Fruit fly (Drosophila melanogaster) whole organism, embryonic: ENCODE data around the gene Prx2.

Experiments
- ATbp ChIP-seq: fragments of 200-800 bp; sonication (Bioruptor generic); optimal IDR thresholded peaks from 2 replicates; lab custom pipeline; 2017; ENCODE audit warnings: missing biosample characterization, mild to moderate bottlenecking, missing genetic modification characterization, missing genetic modification reagents
- CG10366 ChIP-seq: fragments of 200-800 bp; sonication (Bioruptor generic); IDR thresholded peaks from 2 replicates; pipeline ENCODE4 v1.3.6; 2022; ENCODE audit warnings: missing biosample characterization, missing genetic modification characterization
- CG11085 ChIP-seq: fragments of 200-800 bp; sonication (Bioruptor generic); IDR thresholded peaks from 2 replicates; pipeline ENCODE4 v1.3.6; 2022; ENCODE audit warnings: missing biosample characterization, missing genetic modification characterization
- CG11398 ChIP-seq: fragments of 200-800 bp; sonication (Bioruptor generic); optimal IDR thresholded peaks from 2 replicates; lab custom pipeline; 2016; ENCODE audit warnings: missing biosample characterization, missing genetic modification characterization
- CG12659 ChIP-seq: fragments of 200-800 bp; sonication (Bioruptor generic); optimal IDR thresholded peaks from 3 replicates; lab custom pipeline; 2017; ENCODE audit warnings: mild to moderate bottlenecking, missing biosample characterization, missing genetic modification reagents, missing genetic modification characterization
- CG12769 ChIP-seq: fragments of 200-800 bp; sonication (Bioruptor generic); optimal IDR thresholded peaks from 2 replicates; lab custom pipeline; 2019; ENCODE audit warnings: missing biosample characterization, mild to moderate bottlenecking, missing genetic modification characterization, moderate library complexity
- CG14965 ChIP-seq: fragments of 200-800 bp; sonication (Bioruptor generic); optimal IDR thresholded peaks from 2 replicates; lab custom pipeline; 2016; ENCODE audit warnings: missing biosample characterization, missing genetic modification characterization, borderline replicate concordance
- CG15073 ChIP-seq: fragments of 200-800 bp; sonication (Bioruptor generic); optimal IDR thresholded peaks from 2 replicates; lab custom pipeline; 2016; ENCODE audit warnings: missing biosample characterization, missing genetic modification characterization
- CG17361 ChIP-seq: fragments of 200-800 bp; sonication (Bioruptor generic); IDR thresholded peaks from 3 replicates; pipeline ENCODE4 v1.3.6; 2022; ENCODE audit warnings: missing biosample characterization, missing genetic modification characterization
- CG30020 ChIP-seq: fragments of 200-800 bp; optimal IDR thresholded peaks from 2 replicates; lab custom pipeline; 2019; ENCODE audit warnings: missing biosample characterization, mild to moderate bottlenecking, missing genetic modification characterization, moderate library complexity
- CG30431 ChIP-seq: fragments of 200-800 bp; sonication (Bioruptor generic); optimal IDR thresholded peaks from 2 replicates; lab custom pipeline; 2017; ENCODE audit warnings: missing biosample characterization, missing genetic modification characterization
- CG3281 ChIP-seq: fragments of 200-800 bp; sonication (Bioruptor generic); optimal IDR thresholded peaks from 3 replicates; lab custom pipeline; 2017; ENCODE audit warnings: missing biosample characterization, mild to moderate bottlenecking, missing genetic modification characterization
- CG33213 ChIP-seq: fragments of 200-800 bp; sonication (Bioruptor generic); optimal IDR thresholded peaks from 3 replicates; lab custom pipeline; 2016; ENCODE audit warnings: missing biosample characterization, missing genetic modification characterization
- CG34376 ChIP-seq: fragments of 200-800 bp; sonication (Bioruptor generic); optimal IDR thresholded peaks from 2 replicates; lab custom pipeline; 2018; ENCODE audit warnings: missing biosample characterization, mild to moderate bottlenecking, missing genetic modification characterization
- CG5953 ChIP-seq: fragments of 200-800 bp; sonication (Bioruptor generic); IDR thresholded peaks from 2 replicates; pipeline ENCODE4 v1.3.6; 2022; ENCODE audit warnings: missing biosample characterization, missing genetic modification characterization
- CG7987 ChIP-seq: fragments of 200-800 bp; sonication (Bioruptor generic); optimal IDR thresholded peaks from 2 replicates; lab custom pipeline; 2018; ENCODE audit warnings: missing biosample characterization, mild to moderate bottlenecking, missing genetic modification characterization, moderate library complexity
- CoRest ChIP-seq: fragments of 200-800 bp; sonication (Bioruptor generic); optimal IDR thresholded peaks from 3 replicates; lab custom pipeline; 2018; ENCODE audit warnings: missing biosample characterization, mild to moderate bottlenecking, missing genetic modification characterization, moderate library complexity
- D19B ChIP-seq: fragments of 200-800 bp; sonication (Bioruptor generic); optimal IDR thresholded peaks from 2 replicates; lab custom pipeline; 2017; ENCODE audit warnings: missing biosample characterization, mild to moderate bottlenecking, missing genetic modification characterization
- Dbx ChIP-seq: fragments of 200-800 bp; sonication (Bioruptor generic); IDR thresholded peaks from 3 replicates; pipeline ENCODE4 v1.3.6; 2022; ENCODE audit warnings: missing biosample characterization, missing genetic modification characterization
- GATAe ChIP-seq: fragments of 200-800 bp; sonication (Bioruptor generic); conservative IDR thresholded peaks from 2 replicates; pipeline ENCODE4 v1.3.6; 2022; ENCODE audit warnings: missing biosample characterization, missing genetic modification characterization
- Kr ChIP-seq: fragments of 200-800 bp; sonication (Bioruptor generic); optimal IDR thresholded peaks from 2 replicates; lab custom pipeline; 2017; ENCODE audit warnings: missing biosample characterization, mild to moderate bottlenecking, missing genetic modification characterization
- NC2α ChIP-seq: fragments of 200-800 bp; sonication (Bioruptor generic); optimal IDR thresholded peaks from 2 replicates; lab custom pipeline; 2016; ENCODE audit warnings: missing biosample characterization, missing genetic modification characterization
- Nf-YC ChIP-seq: fragments of 200-800 bp; optimal IDR thresholded peaks from 3 replicates; lab custom pipeline; 2019; ENCODE audit warnings: missing biosample characterization, mild to moderate bottlenecking, missing genetic modification characterization, moderate library complexity
- Pdp1 ChIP-seq, 2 experiments: fragments of 200-800 bp; sonication (Bioruptor generic); optimal IDR thresholded peaks; 3 replicates each; lab custom pipeline; 2016; ENCODE audit warnings: missing biosample characterization in 2 of 2, missing genetic modification characterization in 2 of 2, mild to moderate bottlenecking in 1 of 2, moderate library complexity in 1 of 2
- bowl ChIP-seq: fragments of 200-800 bp; sonication (Bioruptor generic); IDR thresholded peaks from 2 replicates; pipeline ENCODE4 v1.3.6; 2022; ENCODE audit warnings: missing biosample characterization, missing genetic modification characterization
- br ChIP-seq: fragments of >200 bp; optimal IDR thresholded peaks from 2 replicates; lab custom pipeline; 2017
- chinmo ChIP-seq: fragments of 200-800 bp; sonication (Bioruptor generic); IDR thresholded peaks from 4 replicates; pipeline ENCODE4 v1.3.6; 2022; ENCODE audit warnings: missing biosample characterization, missing genetic modification characterization; ENCODE audit not compliant: partially characterized antibody
- chm ChIP-seq: fragments of 200-800 bp; sonication (Bioruptor generic); IDR thresholded peaks from 2 replicates; pipeline ENCODE4 v1.3.6; 2022; ENCODE audit warnings: missing biosample characterization, missing genetic modification characterization
- ci ChIP-seq: fragments of 200-800 bp; sonication (Bioruptor generic); IDR thresholded peaks from 3 replicates; pipeline ENCODE4 v1.3.6; 2022; ENCODE audit warnings: missing biosample characterization, missing genetic modification characterization
- crol ChIP-seq: fragments of 200-800 bp; sonication (Bioruptor generic); IDR thresholded peaks from 2 replicates; pipeline ENCODE4 v1.3.6; 2022; ENCODE audit warnings: missing biosample characterization, missing genetic modification characterization
- dm ChIP-seq: fragments of 200-800 bp; sonication (Bioruptor generic); optimal IDR thresholded peaks from 3 replicates; lab custom pipeline; 2016; ENCODE audit warnings: missing biosample characterization, missing genetic modification characterization
- fru ChIP-seq: fragments of >200 bp; optimal IDR thresholded peaks from 2 replicates; lab custom pipeline; 2017
- fu2 ChIP-seq: fragments of 200-800 bp; sonication (Bioruptor generic); optimal IDR thresholded peaks from 2 replicates; lab custom pipeline; 2016; ENCODE audit warnings: missing biosample characterization, missing genetic modification characterization
- gcm2 ChIP-seq: fragments of 200-800 bp; sonication (Bioruptor generic); optimal IDR thresholded peaks from 2 replicates; lab custom pipeline; 2016; ENCODE audit warnings: missing biosample characterization, missing genetic modification characterization
- gem ChIP-seq: fragments of 200-800 bp; sonication (Bioruptor generic); optimal IDR thresholded peaks from 2 replicates; lab custom pipeline; 2019; ENCODE audit warnings: missing biosample characterization, mild to moderate bottlenecking, missing genetic modification characterization, moderate library complexity
- grn ChIP-seq: fragments of 200-800 bp; sonication (Bioruptor generic); optimal IDR thresholded peaks from 3 replicates; lab custom pipeline; 2017; ENCODE audit warnings: missing biosample characterization, missing genetic modification characterization
- ind ChIP-seq: fragments of 200-800 bp; sonication (Bioruptor generic); optimal IDR thresholded peaks from 3 replicates; lab custom pipeline; 2016; ENCODE audit warnings: missing biosample characterization, missing genetic modification characterization
- ken ChIP-seq: fragments of 200-800 bp; sonication (Bioruptor generic); IDR thresholded peaks from 3 replicates; pipeline ENCODE4 v1.3.6; 2022; ENCODE audit warnings: missing biosample characterization, missing genetic modification characterization
- lbe ChIP-seq: fragments of 200-800 bp; sonication (Bioruptor generic); optimal IDR thresholded peaks from 2 replicates; lab custom pipeline; 2016; ENCODE audit warnings: missing biosample characterization, mild to moderate bottlenecking, missing genetic modification characterization
- nerfin-1 ChIP-seq: fragments of 200-800 bp; sonication (Bioruptor generic); optimal IDR thresholded peaks from 3 replicates; lab custom pipeline; 2019; ENCODE audit warnings: missing biosample characterization, mild to moderate bottlenecking, missing genetic modification characterization, moderate library complexity
- nom ChIP-seq: fragments of 200-800 bp; sonication (Bioruptor generic); optimal IDR thresholded peaks from 2 replicates; lab custom pipeline; 2017; ENCODE audit warnings: missing biosample characterization, missing genetic modification characterization, mild to moderate bottlenecking, moderate library complexity, missing genetic modification reagents
- oc ChIP-seq: fragments of 200-800 bp; sonication (Bioruptor generic); optimal IDR thresholded peaks from 2 replicates; lab custom pipeline; 2018; ENCODE audit warnings: missing biosample characterization, mild to moderate bottlenecking, missing genetic modification characterization, moderate library complexity
- prd ChIP-seq, 3 experiments: fragments of >200 bp in 2 of 3; fragments of 200-800 bp in 1 of 3; sonication (Bioruptor generic) in 1 of 3; optimal IDR thresholded peaks in 2 of 3; IDR thresholded peaks in 1 of 3; 2 replicates in 2 of 3; 3 replicates in 1 of 3; pipeline versions ENCODE4 v1.3.6 to Lab custom; 2017 to 2022; ENCODE audit warnings: missing biosample characterization in 1 of 3, missing genetic modification characterization in 1 of 3
- row ChIP-seq: fragments of 200-800 bp; sonication (Bioruptor generic); IDR thresholded peaks from 3 replicates; pipeline ENCODE4 v1.3.6; 2022; ENCODE audit warnings: missing biosample characterization, missing genetic modification characterization
- sisA ChIP-seq: fragments of 200-800 bp; sonication (Bioruptor generic); IDR thresholded peaks from 2 replicates; pipeline ENCODE4 v1.3.6; 2022; ENCODE audit warnings: missing biosample characterization, missing genetic modification characterization
- sug ChIP-seq: fragments of 200-800 bp; optimal IDR thresholded peaks from 2 replicates; lab custom pipeline; 2019; ENCODE audit warnings: missing biosample characterization, mild to moderate bottlenecking, missing genetic modification characterization, moderate library complexity
- trh ChIP-seq: fragments of 200-800 bp; sonication (Bioruptor generic); optimal IDR thresholded peaks from 2 replicates; lab custom pipeline; 2016; ENCODE audit warnings: missing biosample characterization, missing genetic modification characterization
- z ChIP-seq: fragments of 200-800 bp; sonication (Bioruptor generic); IDR thresholded peaks from 3 replicates; pipeline ENCODE4 v1.3.6; 2022; ENCODE audit warnings: missing biosample characterization, missing genetic modification characterization

Gene Prx2

DNA sequence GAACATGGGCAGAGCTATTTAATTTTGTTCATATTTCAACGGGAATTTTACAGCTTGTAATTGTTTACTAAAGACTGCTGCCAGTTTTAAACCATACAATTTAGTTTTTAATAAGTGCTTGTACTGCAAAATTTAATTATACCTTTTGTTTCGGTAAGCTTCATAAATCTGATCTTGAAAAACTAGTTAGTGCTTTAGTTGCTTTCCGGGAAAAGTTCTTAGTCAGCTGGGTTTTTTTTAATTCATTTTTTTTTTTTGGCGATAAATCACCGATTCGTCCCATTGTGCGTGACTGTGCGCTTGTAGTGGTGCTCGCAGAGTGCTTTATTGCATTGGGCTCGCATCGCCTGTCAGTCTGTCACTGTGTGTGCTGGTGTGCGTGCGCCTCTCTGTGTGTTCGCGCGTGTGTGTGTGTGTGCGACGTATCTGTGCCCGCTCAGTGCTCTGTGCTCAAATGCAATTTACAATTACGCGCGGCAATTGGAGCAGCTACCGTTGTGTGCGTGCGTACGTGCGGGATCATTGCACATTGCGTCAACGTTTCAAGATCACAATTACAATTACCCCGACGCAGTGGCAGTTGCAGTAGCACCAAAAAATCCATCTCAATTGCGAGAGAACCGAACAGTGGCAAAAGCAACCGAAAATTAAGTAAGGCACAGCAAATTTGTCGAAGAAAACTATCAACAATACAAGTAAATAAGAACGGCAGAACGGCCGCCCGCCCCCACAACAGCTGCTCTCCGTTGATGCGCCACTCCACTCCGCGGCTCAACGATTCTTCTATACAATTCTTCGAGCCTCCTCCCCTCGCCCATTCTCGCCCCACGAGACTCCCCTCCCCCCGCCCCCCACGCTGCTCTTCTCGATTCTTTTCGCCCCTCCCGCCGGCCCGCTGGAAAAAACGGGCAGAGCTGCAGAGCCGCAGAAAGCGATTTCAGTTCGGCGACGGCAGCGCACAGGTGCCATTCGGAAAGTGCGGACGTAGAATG, 25.7 kb upstream of the Prx2 start (continued):
- TF ChIP-seq z (no peak), prd (optimal IDR thresholded peaks at IDR 0.05; lab: Kevin White, UChicago) (no peak), prd (GFP tag; IDR thresholded peaks at IDR 0.05; lab: Robert Waterston, UW) (no peak), CoRest (no peak), Nf-YC (tag; lab: Kevin White, UChicago) (no peak), CG12659 (GFP tag; lab: Kevin White, UChicago) (no peak), Kr (GFP tag; lab: Kevin White, UChicago) (no peak), NC2α (GFP tag; lab: Kevin White, UChicago) (no peak), Pdp1 (GFP tag; optimal IDR thresholded peaks at IDR 0.05; lab: Kevin White, UChicago) (peak in 1 of 2 experiments; percentile 25), sisA (GFP tag; lab: Robert Waterston, UW) (no peak), lbe (GFP tag; lab: Kevin White, UChicago) (no peak), oc (tag; lab: Kevin White, UChicago) (no peak), Dbx (GFP tag; lab: Robert Waterston, UW) (no peak), row (GFP tag; lab: Robert Waterston, UW) (peak; percentile 63), chinmo (peak; percentile 82; the same call in 3 of the 4 replicates), CG15073 (no peak), CG5953 (no peak)

DNA sequence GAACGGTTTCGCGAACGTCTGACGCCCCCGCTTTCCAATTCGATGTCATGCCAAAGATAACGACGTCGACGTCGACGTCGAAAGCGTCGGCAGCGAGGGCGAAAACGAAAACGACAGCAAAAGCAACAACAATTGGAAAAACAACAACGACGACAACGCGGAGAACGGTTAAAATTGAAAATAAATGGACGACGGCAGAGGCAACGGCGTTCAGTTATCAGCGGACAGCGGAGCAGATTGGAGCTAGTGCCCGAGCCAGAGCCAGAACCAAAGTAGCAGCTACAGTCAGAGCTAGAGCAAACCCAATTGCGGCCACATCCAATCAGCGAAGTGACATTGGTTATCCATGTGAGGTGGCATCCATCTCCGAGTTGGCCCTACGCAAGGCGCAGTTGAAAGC, 24.3 kb upstream of the Prx2 start:
- TF ChIP-seq fru (lab: Kevin White, UChicago) (no peak), CG33213 (no peak), CG10366 (GFP tag; lab: Robert Waterston, UW) (no peak), CG34376 (peak; percentile 10), crol (GFP tag; lab: Robert Waterston, UW) (peak; percentile 32), prd (optimal IDR thresholded peaks at IDR 0.05; lab: Kevin White, UChicago) (no peak), prd (GFP tag; IDR thresholded peaks at IDR 0.05; lab: Robert Waterston, UW) (no peak), sug (tag; lab: Kevin White, UChicago) (peak; percentile 12), trh (GFP tag; lab: Kevin White, UChicago) (no peak), CG14965 (no peak), gem (tag; lab: Kevin White, UChicago) (no peak), CG30431 (no peak), gcm2 (no peak), nom (GFP tag; lab: Kevin White, UChicago) (peak; percentile 28), fu2 (GFP tag; lab: Kevin White, UChicago) (no peak), CG12769 (peak; percentile 0), ken (GFP tag; lab: Robert Waterston, UW) (no peak), GATAe (GFP tag; lab: Robert Waterston, UW) (0 out of 2 replicates have a peak, but pooled peaks have one; percentile 18), dm (no peak), ci (GFP tag; lab: Robert Waterston, UW) (0 out of 3 replicates have a peak, but pooled peaks have one; percentile 18), nerfin-1 (tag; lab: Kevin White, UChicago) (no peak), ATbp (GFP tag; lab: Kevin White, UChicago) (no peak), CG3281 (GFP tag; lab: Kevin White, UChicago) (no peak), chm (GFP tag; lab: Robert Waterston, UW) (peak; percentile 32; the same call in 1 of the 2 replicates), bowl (GFP tag; lab: Robert Waterston, UW) (no peak), grn (peak; percentile 41), CG30020 (tag; lab: Kevin White, UChicago) (no peak), CG17361 (GFP tag; lab: Robert Waterston, UW) (no peak), lbe (GFP tag; lab: Kevin White, UChicago) (no peak), CG7987 (no peak), ind (GFP tag; lab: Kevin White, UChicago) (no peak), CG11085 (no peak), D19B (GFP tag; lab: Kevin White, UChicago) (no peak), br (lab: Kevin White, UChicago) (no peak), CG11398 (no peak)
